Worm (Caenorhabditis elegans) whole organism, dauer: ENCODE data around the gene F58F9.8.

Experiments used
- unc-62 ChIP-seq: sonication (generic microtip); optimal IDR thresholded peaks from 2 replicates; lab custom pipeline; 2017; ENCODE audit warnings: missing biosample characterization, missing genetic modification reagents, missing genetic modification characterization

The F58F9.8 gene

DNA sequence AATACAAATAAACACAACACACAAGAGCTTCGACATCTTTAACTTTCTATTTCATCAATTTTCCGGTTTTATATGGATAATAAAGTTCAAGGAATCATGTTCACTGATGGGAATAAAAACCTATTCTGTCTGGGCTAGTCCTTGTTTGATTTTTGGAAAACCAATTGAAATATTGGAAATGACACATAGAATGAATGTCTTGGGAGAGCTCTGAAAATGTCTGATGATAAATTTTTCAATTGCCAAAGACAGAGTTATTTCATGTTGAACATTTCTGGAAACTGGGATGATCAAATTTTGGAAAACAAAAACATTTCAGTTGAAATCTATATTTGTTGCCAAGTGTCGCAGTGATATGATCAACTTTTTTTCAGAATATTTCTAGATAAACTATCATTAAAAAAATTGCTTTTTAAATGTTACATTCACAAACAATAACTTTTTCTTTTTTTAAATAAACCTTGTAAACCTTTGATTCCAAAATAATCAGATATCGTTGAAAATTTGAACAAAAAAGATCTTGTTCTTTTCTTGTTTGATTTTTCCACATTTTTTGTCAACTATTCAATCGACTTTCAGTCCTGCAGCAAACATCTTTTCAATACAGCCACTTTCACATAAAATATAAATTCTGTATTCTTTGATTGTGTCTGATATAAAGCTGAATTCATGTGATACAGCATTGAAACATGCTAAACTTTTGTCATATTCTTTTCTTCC is at the start of gene F58F9.8, which contains the start of gene F58F9.6:
TSS of gene F58F9.8 (plus strand) at position 670 of the 720 bp plus-strand sequence.
TSS of gene F58F9.6 (minus strand) at position 101 of the 720 bp plus-strand sequence.
- no peak for TF ChIP-seq unc-62

- no peak for TF ChIP-seq unc-62
These were observed 37.7 kb upstream of the F58F9.8 start for ce11 chrIV:6200249-6200648.

DNA sequence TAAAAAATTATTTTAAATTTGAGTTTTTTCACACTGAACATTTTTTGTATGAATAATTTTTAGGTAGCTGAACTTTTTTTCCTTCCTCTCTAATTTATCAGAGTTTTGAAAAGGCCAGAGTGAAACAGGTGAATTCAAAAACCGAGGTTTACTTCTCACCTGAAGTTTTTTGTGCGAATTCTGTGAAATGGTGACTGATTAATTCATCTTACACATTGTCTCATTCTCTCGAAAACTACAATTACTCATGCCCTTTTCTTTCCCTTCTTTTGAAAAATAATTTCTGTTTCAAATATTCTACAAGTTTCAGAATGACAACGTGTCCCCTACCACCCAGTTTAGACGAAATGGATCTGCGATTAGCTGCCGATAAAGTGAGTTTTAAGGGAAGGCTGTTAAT is 36.2 kb upstream of the F58F9.8 start, which contains the start of gene tkr-2:
TSS of gene tkr-2 (plus strand) at position 301 of the 400 bp plus-strand sequence.
- TF ChIP-seq unc-62, result no peak

DNA sequence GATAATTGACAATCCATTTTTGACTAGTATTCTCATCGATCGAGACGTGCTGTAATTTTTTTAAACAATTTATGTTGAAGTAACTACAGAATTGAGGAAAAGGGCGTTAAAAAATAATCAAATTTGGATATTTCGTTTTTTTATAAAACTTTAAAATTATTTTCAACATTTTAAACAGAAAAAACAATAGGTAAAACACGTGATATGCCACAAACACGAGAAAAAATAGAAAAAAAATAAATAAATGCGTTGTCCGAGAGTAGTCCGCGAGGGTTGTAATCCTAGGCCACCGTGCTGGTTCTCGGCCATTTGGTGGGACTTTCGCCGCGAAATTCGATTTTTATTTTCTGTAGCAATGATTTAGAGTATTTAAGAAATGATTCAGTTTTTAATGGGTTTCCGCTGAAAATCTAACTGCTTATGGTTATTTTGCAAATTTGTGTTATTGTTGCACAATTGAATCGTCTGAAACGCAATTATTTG is 31.6 kb upstream of the F58F9.8 start, which contains the start of gene C49A9.10:
TSS of gene C49A9.10 (minus strand) at position 51 of the 483 bp plus-strand sequence.
- no peak for TF ChIP-seq unc-62

ce11 chrIV:6209337-6209736 is 28.6 kb upstream of the F58F9.8 start:
- TF ChIP-seq unc-62, result no peak

- TF ChIP-seq unc-62, result no peak
These were observed 27.4 kb upstream of the F58F9.8 start, which contains the start of the genes ugt-24 and C49A9.6 for ce11 chrIV:6210574-6210973. ugt-24 (minus strand) TSS chrIV:6210720. C49A9.6 (plus strand) TSS chrIV:6210936.

DNA sequence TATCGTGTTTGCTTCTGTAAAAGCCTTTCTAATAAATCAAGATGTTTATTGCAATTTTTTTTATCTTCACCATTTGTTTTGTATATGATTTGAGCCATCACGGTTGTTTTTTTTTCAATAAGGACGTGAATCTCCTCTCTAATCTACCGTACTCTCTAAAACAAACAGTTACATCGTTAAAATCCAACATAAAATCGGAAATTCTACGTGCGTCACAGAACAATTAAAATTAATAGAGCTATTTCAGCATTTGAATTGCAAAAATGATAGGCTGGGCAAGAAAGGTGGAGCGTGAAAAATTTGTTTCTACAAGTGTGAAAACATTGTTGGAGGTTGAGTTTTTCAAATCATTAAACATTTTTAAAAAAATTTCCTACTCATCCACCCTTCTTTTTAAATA is 24.6 kb upstream of the F58F9.8 start, which contains the start of gene C49A9.5:
TSS of gene C49A9.5 (plus strand) at position 271 of the 400 bp plus-strand sequence.
- no peak for TF ChIP-seq unc-62

DNA sequence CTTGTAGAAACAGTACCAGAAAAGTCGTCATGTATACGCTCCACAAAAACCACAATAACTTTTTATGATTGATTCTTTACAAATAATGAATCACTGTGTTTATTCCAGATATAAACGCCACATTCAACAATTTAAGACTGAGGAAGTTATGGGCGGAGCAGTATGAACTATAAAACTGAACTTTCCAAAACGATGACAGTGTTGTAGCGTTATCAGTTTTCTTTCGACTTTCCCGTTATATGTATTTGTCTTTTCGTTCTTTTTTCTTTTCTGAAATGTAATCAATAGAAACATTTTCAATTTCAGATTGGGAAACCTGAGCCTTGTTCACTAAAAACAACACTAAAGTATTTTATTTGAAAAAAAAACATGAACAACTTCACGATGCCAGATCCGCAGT is 20.9 kb upstream of the F58F9.8 start, which contains the start of gene C49A9.9:
TSS of gene C49A9.9 (plus strand) at position 307 of the 400 bp plus-strand sequence.
- no peak for TF ChIP-seq unc-62

- no peak for TF ChIP-seq unc-62
These were observed 20.5 kb upstream of the F58F9.8 start for ce11 chrIV:6217503-6217902.

- TF ChIP-seq unc-62, result no peak
These were observed 18.5 kb upstream of the F58F9.8 start, which contains the start of gene C49A9.4 for ce11 chrIV:6219429-6219828. C49A9.4 (plus strand) TSS chrIV:6219693.

ce11 chrIV:6221878-6222277 is 16.1 kb upstream of the F58F9.8 start, which contains the start of gene C49A9.3:
C49A9.3 (plus strand) TSS chrIV:6222089.
- TF ChIP-seq unc-62, result no peak

ce11 chrIV:6225143-6225542 is 12.8 kb upstream of the F58F9.8 start, which contains the start of gene C49A9.2:
C49A9.2 (plus strand) TSS chrIV:6225443.
- TF ChIP-seq unc-62, result no peak

DNA sequence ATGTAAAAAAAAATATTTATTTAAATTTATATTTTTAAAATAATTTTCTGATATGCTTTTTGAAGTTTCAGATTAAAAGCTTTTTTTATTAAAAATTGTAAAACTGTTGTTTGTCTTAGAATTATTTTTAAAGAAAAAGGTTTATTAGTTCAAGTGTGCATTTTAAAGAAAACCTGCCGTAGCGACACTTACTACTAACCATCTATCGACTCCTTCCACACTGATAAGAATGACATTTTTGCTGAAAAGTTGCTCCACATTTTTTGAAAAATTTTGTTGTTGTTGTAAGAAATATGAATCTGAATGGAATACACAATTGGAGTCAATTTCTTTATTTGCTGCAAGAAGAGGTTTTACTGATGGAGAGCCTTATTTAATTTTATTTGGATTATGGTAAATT is 10.0 kb upstream of the F58F9.8 start, which contains the start of gene C49A9.1:
TSS of gene C49A9.1 (plus strand) at position 217 of the 400 bp plus-strand sequence.
- no peak for TF ChIP-seq unc-62

DNA sequence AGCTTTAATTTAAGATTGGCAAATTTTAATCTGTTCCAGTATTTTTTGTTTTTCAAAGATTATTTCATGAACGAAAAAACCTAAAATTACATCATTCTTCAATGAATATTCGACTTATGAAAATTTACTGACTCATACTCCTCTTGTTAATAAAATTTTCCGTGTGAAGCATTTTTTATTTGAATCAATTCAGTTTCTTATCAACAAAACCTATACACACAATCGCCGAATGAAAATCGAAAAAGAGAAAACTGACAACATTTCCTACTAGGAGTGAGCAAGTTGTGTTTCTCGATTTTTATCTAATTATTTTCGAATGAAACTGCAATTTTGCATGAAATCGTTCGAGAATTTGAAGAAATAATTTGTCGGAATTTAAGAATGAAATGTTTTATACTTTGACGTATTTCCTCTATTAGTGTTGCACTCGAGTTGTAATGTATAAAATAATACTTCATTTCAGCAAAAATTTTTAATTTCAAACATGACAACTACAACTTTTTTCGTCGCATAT is 7.4 kb upstream of the F58F9.8 start, which contains the start of gene F58F9.4:
TSS of gene F58F9.4 (plus strand) at position 464 of the 514 bp plus-strand sequence.
- no peak for TF ChIP-seq unc-62

DNA sequence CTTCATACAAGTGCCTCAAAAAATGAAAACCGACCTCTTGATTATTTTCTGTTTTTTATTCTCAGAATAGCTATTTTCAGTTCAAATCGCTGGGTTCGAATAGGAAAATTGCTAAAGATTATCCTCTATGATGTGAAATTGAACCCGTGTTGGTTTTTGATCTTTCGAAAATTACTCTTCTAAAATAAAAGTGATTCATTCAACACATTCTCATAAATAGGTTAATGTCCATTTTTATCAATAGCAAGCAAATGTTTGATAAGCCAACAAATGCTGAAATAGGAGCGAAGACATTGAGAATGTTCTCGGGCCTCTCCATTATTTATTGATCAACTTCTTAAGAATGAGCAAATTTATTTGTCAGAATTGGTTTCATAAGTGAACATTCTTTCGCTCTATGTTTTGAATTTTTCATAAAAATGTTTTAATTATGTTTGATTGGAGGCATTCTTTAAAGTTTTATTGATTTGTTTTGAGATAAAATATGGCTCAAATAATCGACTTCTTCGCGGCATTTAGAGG is 5.1 kb upstream of the F58F9.8 start, which contains the start of gene F58F9.3:
TSS of gene F58F9.3 (plus strand) at position 472 of the 522 bp plus-strand sequence.
- no peak for TF ChIP-seq unc-62

- TF ChIP-seq unc-62, result no peak
These were observed 2.0 kb downstream of the F58F9.8 start, which contains the start of gene F58F9.9 for ce11 chrIV:6239993-6240392. F58F9.9 (plus strand) TSS chrIV:6240293.

DNA sequence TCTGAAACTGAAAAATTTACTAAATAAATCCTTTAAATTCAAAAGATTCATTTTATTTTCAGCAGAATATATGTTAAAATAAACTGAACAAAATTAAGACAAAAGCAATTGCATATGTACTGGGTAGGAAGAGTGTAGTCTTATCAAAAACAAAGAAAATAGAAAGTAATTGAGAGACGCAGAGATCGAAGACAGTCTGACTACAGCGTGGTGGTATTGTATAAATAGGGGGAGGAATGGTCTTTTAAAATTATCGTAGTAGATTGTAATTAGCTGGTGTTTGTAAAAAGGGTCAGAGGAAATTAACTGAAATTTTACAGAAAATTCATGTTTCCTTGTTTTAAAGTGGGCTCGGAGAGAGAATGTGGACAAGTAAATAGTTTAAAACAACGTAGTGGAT is 10.5 kb downstream of the F58F9.8 start, which contains the start of gene acox-3:
TSS of gene acox-3 (minus strand) at position 7 of the 400 bp plus-strand sequence.
- no peak for TF ChIP-seq unc-62
